Worm (Caenorhabditis elegans): ENCODE measurements around the gene nuo-4.

- no peak for TF ChIP-seq ztf-11 (tag; optimal IDR thresholded peaks at IDR 0.05)
- no peak for TF ChIP-seq pag-3 (tag; optimal IDR thresholded peaks at IDR 0.05; ENCODE audit: borderline replicate concordance, insufficient read depth)
- no peak for TF ChIP-seq nhr-11 (tag; optimal IDR thresholded peaks at IDR 0.05)
- TF ChIP-seq dsc-1 (tag; optimal IDR thresholded peaks at IDR 0.05): no peak
- no peak for TF ChIP-seq zip-4 (GFP tag; optimal IDR thresholded peaks at IDR 0.05)
- no peak for TF ChIP-seq nhr-71 (tag; optimal IDR thresholded peaks at IDR 0.05)
- TF ChIP-seq sup-37 (GFP tag; optimal IDR thresholded peaks at IDR 0.05): no peak
- TF ChIP-seq jun-1 (tag; optimal IDR thresholded peaks at IDR 0.05): no peak
- TF ChIP-seq ama-1 (optimal IDR thresholded peaks at IDR 0.05): no peak
- TF ChIP-seq pqm-1 (tag; optimal IDR thresholded peaks at IDR 0.05): no peak
- TF ChIP-seq nhr-77 (tag; optimal IDR thresholded peaks at IDR 0.05): no peak
Measured at ce11 chrIII:7112285-7112684, 46.3 kb downstream of the nuo-4 start.

Data from whole organism, L1 larva.